Worm (Caenorhabditis elegans) whole organism, L4 larva: Measurements from ENCODE around the gene K08D9.10.

Source experiments
- F26F4.8 ChIP-seq: fragments of 200-800 bp; sonication (Bioruptor generic); conservative IDR thresholded peaks from 2 replicates; pipeline ENCODE4 v1.3.6; 2022; ENCODE audit warnings: missing genetic modification characterization, missing compliant biosample characterization
- F37D6.2 ChIP-seq: sonication (generic microtip); optimal IDR thresholded peaks from 2 replicates; lab custom pipeline; 2016; ENCODE audit warnings: mild to moderate bottlenecking, missing genetic modification characterization, missing compliant biosample characterization
- T26A8.4 ChIP-seq: fragments of 200-800 bp; sonication (Bioruptor generic); IDR thresholded peaks from 2 replicates; pipeline ENCODE4 v1.3.6; 2022; ENCODE audit warnings: missing genetic modification characterization, missing compliant biosample characterization
- aha-1 ChIP-seq: fragments of 150-350 bp; peaks from one replicate; lab custom pipeline; 2014; ENCODE audit warnings: missing biosample characterization, missing genetic modification characterization
- ama-1 ChIP-seq: fragments of 150-350 bp; optimal IDR thresholded peaks from 2 replicates; lab custom pipeline; 2014; ENCODE audit warnings: inconsistent platforms, mixed read lengths
- arid-1 ChIP-seq: fragments of 200-800 bp; sonication (Bioruptor generic); conservative IDR thresholded peaks from 2 replicates; pipeline ENCODE4 v1.3.6; 2022; ENCODE audit warnings: missing genetic modification reagents, missing genetic modification characterization, missing compliant biosample characterization
- attf-4 ChIP-seq: sonication (generic microtip); optimal IDR thresholded peaks from 3 replicates; lab custom pipeline; 2017; ENCODE audit warnings: missing biosample characterization, missing genetic modification characterization
- ceh-20 ChIP-seq: fragments of 200-800 bp; sonication (Bioruptor generic); IDR thresholded peaks from 2 replicates; pipeline ENCODE4 v1.3.6; 2022; ENCODE audit warnings: missing genetic modification reagents, missing genetic modification characterization, missing compliant biosample characterization
- ceh-82 ChIP-seq: sonication (generic microtip); optimal IDR thresholded peaks from 2 replicates; lab custom pipeline; 2017; ENCODE audit warnings: missing biosample characterization, missing genetic modification characterization
- ces-1 ChIP-seq: fragments of 150-350 bp; sonication (generic microtip); optimal IDR thresholded peaks from 4 replicates; lab custom pipeline; 2014; ENCODE audit warnings: missing biosample characterization, missing genetic modification reagents, missing genetic modification characterization
- cey-2 ChIP-seq: sonication (generic microtip); optimal IDR thresholded peaks from 3 replicates; lab custom pipeline; 2017; ENCODE audit warnings: missing genetic modification characterization, mild to moderate bottlenecking, missing compliant biosample characterization, antibody characterized with exemption, borderline replicate concordance; ENCODE audit not compliant: insufficient read depth
- daf-16 ChIP-seq, 3 experiments: sonication (generic microtip); optimal IDR thresholded peaks; 2 replicates each; lab custom pipeline; 2016 to 2017; ENCODE audit warnings: missing genetic modification characterization in 3 of 3, missing genetic modification reagents in 3 of 3, mild to moderate bottlenecking in 2 of 3, missing compliant biosample characterization in 2 of 3, missing biosample characterization in 1 of 3, moderate library complexity in 1 of 3
- daf-19 ChIP-seq: fragments of 200-800 bp; sonication (Bioruptor generic); conservative IDR thresholded peaks from 2 replicates; pipeline ENCODE4 v1.3.6; 2022; ENCODE audit warnings: missing genetic modification characterization, missing compliant biosample characterization
- dmd-9 ChIP-seq: fragments of 200-800 bp; sonication (Bioruptor generic); IDR thresholded peaks from 2 replicates; pipeline ENCODE4 v1.3.6; 2022; ENCODE audit warnings: missing genetic modification reagents, missing genetic modification characterization, missing compliant biosample characterization
- duxl-1 ChIP-seq: sonication (generic microtip); optimal IDR thresholded peaks from 2 replicates; lab custom pipeline; 2016; ENCODE audit warnings: mild to moderate bottlenecking, missing genetic modification characterization, moderate library complexity, missing compliant biosample characterization; ENCODE audit not compliant: poor library complexity
- dve-1 ChIP-seq: sonication (generic microtip); optimal IDR thresholded peaks from 2 replicates; lab custom pipeline; 2017; ENCODE audit warnings: antibody characterized with exemption, mild to moderate bottlenecking, missing genetic modification characterization, missing compliant biosample characterization; ENCODE audit not compliant: insufficient read depth
- gei-8 ChIP-seq: fragments of 200-800 bp; sonication (Bioruptor generic); optimal IDR thresholded peaks from 2 replicates; lab custom pipeline; 2018; ENCODE audit warnings: mild to moderate bottlenecking, missing genetic modification characterization, missing compliant biosample characterization
- hlh-11 ChIP-seq: fragments of 200-800 bp; sonication (Bioruptor generic); optimal IDR thresholded peaks from 2 replicates; lab custom pipeline; 2018; ENCODE audit warnings: mild to moderate bottlenecking, missing genetic modification characterization, missing compliant biosample characterization
- hmg-1.1 ChIP-seq: fragments of 200-800 bp; sonication (Bioruptor generic); IDR thresholded peaks from 2 replicates; pipeline ENCODE4 v1.3.6; 2022; ENCODE audit warnings: missing genetic modification reagents, missing genetic modification characterization, missing compliant biosample characterization
- jun-1 ChIP-seq: fragments of 150-350 bp; optimal IDR thresholded peaks from 2 replicates; lab custom pipeline; 2014; ENCODE audit warnings: missing biosample characterization, missing genetic modification reagents, missing genetic modification characterization
- lin-1 ChIP-seq: fragments of 200-800 bp; sonication (Bioruptor generic); IDR thresholded peaks from 2 replicates; pipeline ENCODE4 v1.3.6; 2022; ENCODE audit warnings: missing genetic modification reagents, missing genetic modification characterization, missing compliant biosample characterization
- lin-29 ChIP-seq: fragments of 200-800 bp; sonication (Bioruptor generic); IDR thresholded peaks from 2 replicates; pipeline ENCODE4 v1.3.6; 2022; ENCODE audit warnings: missing genetic modification reagents, missing genetic modification characterization, missing compliant biosample characterization
- lin-38 ChIP-seq: fragments of 200-800 bp; sonication (Bioruptor generic); IDR thresholded peaks from 2 replicates; pipeline ENCODE4 v1.3.6; 2022; ENCODE audit warnings: missing genetic modification reagents, missing genetic modification characterization, missing compliant biosample characterization
- lsy-2 ChIP-seq, 2 experiments: fragments of 150-350 bp in 1 of 2; sonication (generic microtip) in 1 of 2; optimal IDR thresholded peaks; 2 replicates each; lab custom pipeline; 2014 to 2017; ENCODE audit warnings: missing biosample characterization in 2 of 2, missing genetic modification characterization in 2 of 2
- mdt-29 ChIP-seq: fragments of 200-800 bp; sonication (Bioruptor generic); IDR thresholded peaks from 2 replicates; pipeline ENCODE4 v1.3.6; 2022; ENCODE audit warnings: missing genetic modification reagents, missing genetic modification characterization, missing compliant biosample characterization
- mep-1 ChIP-seq: fragments of 150-350 bp; sonication (generic microtip); optimal IDR thresholded peaks from 3 replicates; lab custom pipeline; 2014; ENCODE audit warnings: missing biosample characterization, missing genetic modification characterization
- mes-2 ChIP-seq: sonication (generic microtip); optimal IDR thresholded peaks from 2 replicates; lab custom pipeline; 2016; ENCODE audit warnings: missing genotype, mild to moderate bottlenecking, missing genetic modification characterization, missing compliant biosample characterization; ENCODE audit not compliant: poor library complexity, severe bottlenecking
- nhr-237 ChIP-seq: sonication (generic microtip); optimal IDR thresholded peaks from 2 replicates; lab custom pipeline; 2017; ENCODE audit warnings: missing biosample characterization, missing genetic modification characterization
- nhr-25 ChIP-seq: sonication (generic microtip); optimal IDR thresholded peaks from 2 replicates; lab custom pipeline; 2017; ENCODE audit warnings: missing genetic modification characterization, mild to moderate bottlenecking, missing compliant biosample characterization, antibody characterized with exemption, moderate library complexity, borderline replicate concordance; ENCODE audit not compliant: insufficient read depth
- nhr-28 ChIP-seq: fragments of 150-350 bp; optimal IDR thresholded peaks from 2 replicates; lab custom pipeline; 2014; ENCODE audit warnings: missing biosample characterization, missing genetic modification characterization
- nhr-48 ChIP-seq: sonication (generic microtip); optimal IDR thresholded peaks from 2 replicates; lab custom pipeline; 2016; ENCODE audit warnings: mild to moderate bottlenecking, missing genetic modification characterization, missing compliant biosample characterization
- nhr-76 ChIP-seq: fragments of 150-350 bp; optimal IDR thresholded peaks from 2 replicates; lab custom pipeline; 2014; ENCODE audit warnings: missing biosample characterization, missing genetic modification characterization
- nhr-77 ChIP-seq: fragments of 150-350 bp; optimal IDR thresholded peaks from 2 replicates; lab custom pipeline; 2014; ENCODE audit warnings: missing biosample characterization, missing genetic modification characterization
- pha-4 ChIP-seq, 2 experiments: fragments of 150-350 bp in 1 of 2; fragments of 200-800 bp in 1 of 2; sonication (Bioruptor generic) in 1 of 2; IDR thresholded peaks in 1 of 2; optimal IDR thresholded peaks in 1 of 2; 2 replicates each; pipeline versions ENCODE4 v1.3.6 to Lab custom; 2014 to 2022; ENCODE audit warnings: missing genetic modification characterization in 2 of 2, missing genetic modification reagents in 2 of 2, missing biosample characterization in 1 of 2, missing compliant biosample characterization in 1 of 2
- php-3 ChIP-seq: fragments of 200-800 bp; sonication (Bioruptor generic); IDR thresholded peaks from 2 replicates; pipeline ENCODE4 v1.3.6; 2022; ENCODE audit warnings: missing genetic modification reagents, missing genetic modification characterization, missing compliant biosample characterization
- set-16 ChIP-seq: fragments of 200-800 bp; sonication (Bioruptor generic); IDR thresholded peaks from 2 replicates; pipeline ENCODE4 v1.3.6; 2022; ENCODE audit warnings: missing genetic modification reagents, missing genetic modification characterization, missing compliant biosample characterization
- unc-130 ChIP-seq: sonication (generic microtip); optimal IDR thresholded peaks from 2 replicates; lab custom pipeline; 2016; ENCODE audit warnings: missing genetic modification reagents, missing genetic modification characterization, missing compliant biosample characterization
- unc-39 ChIP-seq: sonication (generic microtip); optimal IDR thresholded peaks from 2 replicates; lab custom pipeline; 2017; ENCODE audit warnings: missing biosample characterization, missing genetic modification characterization
- unc-62 ChIP-seq, 3 experiments: fragments of 150-350 bp in 1 of 3; sonication (generic microtip); optimal IDR thresholded peaks in 2 of 3; peaks in 1 of 3; 1 replicate in 1 of 3; 2 replicates in 2 of 3; lab custom pipeline; 2014 to 2017; ENCODE audit warnings: missing biosample characterization in 3 of 3, missing genetic modification characterization in 3 of 3, missing genetic modification reagents in 3 of 3, missing genotype in 1 of 3
- vab-7 ChIP-seq: fragments of 200-800 bp; sonication (Bioruptor generic); IDR thresholded peaks from 2 replicates; pipeline ENCODE4 v1.3.6; 2022; ENCODE audit warnings: missing genetic modification reagents, missing genetic modification characterization, missing compliant biosample characterization

The K08D9.10 gene

ce11 chrV:3230597-3230996, at the start of gene K08D9.10:
Gene K08D9.10 (plus strand): TSS chrV:3230897.
- TF ChIP-seq F37D6.2: no peak
- TF ChIP-seq lin-38 (GFP tag; lab: Robert Waterston, UW): no peak
- TF ChIP-seq unc-130 (GFP tag; lab: Kevin White, UChicago): no peak
- no peak for TF ChIP-seq nhr-76
- no peak for TF ChIP-seq T26A8.4 (GFP tag; lab: Robert Waterston, UW)
- no peak for TF ChIP-seq F26F4.8 (GFP tag; lab: Robert Waterston, UW)
- TF ChIP-seq mdt-29 (GFP tag; lab: Robert Waterston, UW): no peak
- TF ChIP-seq php-3 (GFP tag; lab: Robert Waterston, UW): no peak
- TF ChIP-seq mes-2 (tag; lab: Kevin White, UChicago): no peak
- TF ChIP-seq aha-1 (tag; lab: Kevin White, UChicago): no peak
- no peak for TF ChIP-seq cey-2 (tag; lab: Kevin White, UChicago)
- TF ChIP-seq ceh-82 (tag; lab: Kevin White, UChicago): no peak
- no peak for TF ChIP-seq arid-1 (GFP tag; lab: Robert Waterston, UW)
- no peak for TF ChIP-seq unc-39 (tag; lab: Kevin White, UChicago)
- TF ChIP-seq pha-4 (GFP tag; IDR thresholded peaks at IDR 0.05; lab: Robert Waterston, UW): no peak
- TF ChIP-seq pha-4 (tag; optimal IDR thresholded peaks at IDR 0.05; lab: Kevin White, UChicago): no peak
- TF ChIP-seq lin-29: no peak
- TF ChIP-seq gei-8 (GFP tag; lab: Kevin White, UChicago): no peak
- TF ChIP-seq ces-1 (GFP tag; lab: Kevin White, UChicago): no peak

- TF ChIP-seq attf-4 (tag; lab: Kevin White, UChicago) (no peak), set-16 (GFP tag; lab: Robert Waterston, UW) (peak; percentile 71), pha-4 (GFP tag; IDR thresholded peaks at IDR 0.05; lab: Robert Waterston, UW) (peak; percentile 31; the same call in 1 of the 2 replicates), pha-4 (tag; optimal IDR thresholded peaks at IDR 0.05; lab: Kevin White, UChicago) (no peak)
Measured at ce11 chrV:3185855-3186254, 44.8 kb upstream of the K08D9.10 start.

- TF ChIP-seq unc-62 (GFP tag; optimal IDR thresholded peaks at IDR 0.05 in 1 of 2; lab: Kevin White, UChicago) (peak in 1 of 2 experiments; percentile 83), unc-62 (tag; optimal IDR thresholded peaks at IDR 0.05; lab: Kevin White, UChicago) (no peak), dmd-9 (no peak)
Measured at ce11 chrV:3188043-3188442, 42.7 kb upstream of the K08D9.10 start, which contains the start of gene lag-2. Gene lag-2 (plus strand): TSS chrV:3188343.

- TF ChIP-seq nhr-48: peak; percentile 76
- no peak for TF ChIP-seq jun-1 (tag; lab: Kevin White, UChicago)
- TF ChIP-seq hmg-1.1 (GFP tag; lab: Robert Waterston, UW): peak; percentile 63; the same call in 1 of the 2 replicates
- TF ChIP-seq lin-29: no peak
- TF ChIP-seq vab-7 (GFP tag; lab: Robert Waterston, UW): no peak
- no peak for TF ChIP-seq daf-19 (GFP tag; lab: Robert Waterston, UW)
- peak; percentile 55; the same call in 1 of the 2 replicates for TF ChIP-seq lin-1
- TF ChIP-seq T26A8.4 (GFP tag; lab: Robert Waterston, UW): no peak; the same call in 1 of the 2 replicates
- TF ChIP-seq nhr-76: no peak
- TF ChIP-seq nhr-28 (tag; lab: Kevin White, UChicago): peak; percentile 100
- no peak for TF ChIP-seq nhr-25 (tag; lab: Kevin White, UChicago)
- TF ChIP-seq lsy-2 (tag; optimal IDR thresholded peaks at IDR 0.05; lab: Kevin White, UChicago): peak in 1 of 2 experiments; percentile 21
- TF ChIP-seq nhr-77 (tag; lab: Kevin White, UChicago): peak; percentile 62
- TF ChIP-seq mes-2 (tag; lab: Kevin White, UChicago): peak; percentile 39
- TF ChIP-seq php-3 (GFP tag; lab: Robert Waterston, UW): 0 out of 2 replicates have a peak, but pooled peaks have one; percentile 14
- TF ChIP-seq mep-1: peak; percentile 1
- TF ChIP-seq ceh-20: peak; percentile 40; the same call in 1 of the 2 replicates
- TF ChIP-seq hlh-11 (tag; lab: Kevin White, UChicago): peak; percentile 72
- no peak for TF ChIP-seq nhr-237 (tag; lab: Kevin White, UChicago)
- no peak for TF ChIP-seq daf-16 (GFP tag; optimal IDR thresholded peaks at IDR 0.05; lab: Kevin White, UChicago)
- TF ChIP-seq daf-16 (tag; optimal IDR thresholded peaks at IDR 0.05; lab: Kevin White, UChicago): peak; percentile 7
- peak; percentile 59 for TF ChIP-seq dve-1
- TF ChIP-seq ama-1 (lab: Kevin White, UChicago): no peak
- TF ChIP-seq aha-1 (tag; lab: Kevin White, UChicago): peak; percentile 95
- TF ChIP-seq unc-62 (GFP tag; optimal IDR thresholded peaks at IDR 0.05 in 1 of 2; lab: Kevin White, UChicago): peak in 1 of 2 experiments; percentile 83
- TF ChIP-seq unc-62 (tag; optimal IDR thresholded peaks at IDR 0.05; lab: Kevin White, UChicago): no peak
- peak; percentile 22 for TF ChIP-seq cey-2 (tag; lab: Kevin White, UChicago)
- peak; percentile 36 for TF ChIP-seq duxl-1 (tag; lab: Kevin White, UChicago)
Measured at ce11 chrV:3193091-3193608, 37.5 kb upstream of the K08D9.10 start, which contains the start of the genes Y73C8B.3 and Y73C8B.9. Gene Y73C8B.3 (minus strand): TSS chrV:3193237. Gene Y73C8B.9 (plus strand): TSS chrV:3193558.
